Fruit fly (Drosophila melanogaster) whole organism, embryonic: Measurements from ENCODE around the gene CG11449.
A peak's percentile ranks its signal among the peaks of the same experiment; 100 is the strongest.

Experiments
- Atf-2 ChIP-seq: fragments of 200-800 bp; sonication (Bioruptor generic); optimal IDR thresholded peaks from 2 replicates; lab custom pipeline; 2016; ENCODE audit warnings: missing biosample characterization, missing genetic modification characterization
- Bgb ChIP-seq: fragments of 200-800 bp; sonication (Bioruptor generic); IDR thresholded peaks from 2 replicates; pipeline ENCODE4 v1.3.6; 2022; ENCODE audit warnings: missing biosample characterization, missing genetic modification characterization; ENCODE audit not compliant: partially characterized antibody
- CG12391 ChIP-seq: fragments of 200-800 bp; sonication (Bioruptor generic); optimal IDR thresholded peaks from 3 replicates; lab custom pipeline; 2018; ENCODE audit warnings: missing biosample characterization, mild to moderate bottlenecking, missing genetic modification characterization, moderate library complexity
- CG14014 ChIP-seq: fragments of 200-800 bp; sonication (Bioruptor generic); IDR thresholded peaks from 2 replicates; pipeline ENCODE4 v1.3.6; 2022; ENCODE audit warnings: missing biosample characterization, missing genetic modification characterization
- CG14050 ChIP-seq: fragments of 200-800 bp; sonication (Bioruptor generic); IDR thresholded peaks from 3 replicates; pipeline ENCODE4 v1.3.6; 2022; ENCODE audit warnings: missing biosample characterization, missing genetic modification characterization
- CG15269 ChIP-seq: fragments of 200-800 bp; sonication (Bioruptor generic); optimal IDR thresholded peaks from 2 replicates; lab custom pipeline; 2018; ENCODE audit warnings: missing biosample characterization, mild to moderate bottlenecking, missing genetic modification characterization, moderate library complexity
- CG18262 ChIP-seq: fragments of 200-800 bp; optimal IDR thresholded peaks from 3 replicates; lab custom pipeline; 2019; ENCODE audit warnings: missing biosample characterization, mild to moderate bottlenecking, missing genetic modification characterization, moderate library complexity
- CG2199 ChIP-seq: fragments of 200-800 bp; sonication (Bioruptor generic); IDR thresholded peaks from 3 replicates; pipeline ENCODE4 v1.3.6; 2022; ENCODE audit warnings: missing biosample characterization, missing genetic modification characterization
- CG2712 ChIP-seq: fragments of 200-800 bp; optimal IDR thresholded peaks from 3 replicates; lab custom pipeline; 2019; ENCODE audit warnings: missing biosample characterization, mild to moderate bottlenecking, missing genetic modification characterization, moderate library complexity
- CG32532 ChIP-seq: fragments of 200-800 bp; sonication (Bioruptor generic); IDR thresholded peaks from 2 replicates; pipeline ENCODE4 v1.3.6; 2022; ENCODE audit warnings: missing biosample characterization, missing genetic modification characterization
- CG34224 ChIP-seq: fragments of 200-800 bp; sonication (Bioruptor generic); IDR thresholded peaks from 3 replicates; pipeline ENCODE4 v1.3.6; 2022; ENCODE audit warnings: missing biosample characterization, missing genetic modification characterization; ENCODE audit not compliant: partially characterized antibody
- CG4404 ChIP-seq: fragments of 200-800 bp; sonication (Bioruptor generic); IDR thresholded peaks from 2 replicates; pipeline ENCODE4 v1.3.6; 2022; ENCODE audit warnings: missing biosample characterization, missing genetic modification characterization
- CG6854 ChIP-seq: fragments of 200-800 bp; sonication (Bioruptor generic); optimal IDR thresholded peaks from 3 replicates; lab custom pipeline; 2017; ENCODE audit warnings: missing biosample characterization, mild to moderate bottlenecking, missing genetic modification characterization
- CG7839 ChIP-seq: fragments of 200-800 bp; sonication (Bioruptor generic); optimal IDR thresholded peaks from 3 replicates; lab custom pipeline; 2018; ENCODE audit warnings: missing biosample characterization, mild to moderate bottlenecking, missing genetic modification characterization, moderate library complexity
- CG9932 ChIP-seq: fragments of 200-800 bp; sonication (Bioruptor generic); IDR thresholded peaks from 2 replicates; pipeline ENCODE4 v1.3.6; 2022; ENCODE audit warnings: missing biosample characterization, missing genetic modification characterization
- CrebB ChIP-seq: fragments of 200-800 bp; sonication (Bioruptor generic); optimal IDR thresholded peaks from 3 replicates; lab custom pipeline; 2018; ENCODE audit warnings: missing biosample characterization, mild to moderate bottlenecking, missing genetic modification characterization
- D19B ChIP-seq: fragments of 200-800 bp; sonication (Bioruptor generic); optimal IDR thresholded peaks from 2 replicates; lab custom pipeline; 2017; ENCODE audit warnings: missing biosample characterization, mild to moderate bottlenecking, missing genetic modification characterization
- Eip74EF ChIP-seq, 2 experiments: fragments of 200-800 bp in 1 of 2; fragments of >200 bp in 1 of 2; sonication (Bioruptor generic) in 1 of 2; optimal IDR thresholded peaks; 2 replicates each; lab custom pipeline; 2017 to 2019; ENCODE audit warnings: missing biosample characterization in 2 of 2, missing genetic modification characterization in 2 of 2, mild to moderate bottlenecking in 1 of 2, moderate library complexity in 1 of 2
- HLH4C ChIP-seq: fragments of 200-800 bp; sonication (Bioruptor generic); IDR thresholded peaks from 3 replicates; pipeline ENCODE4 v1.3.6; 2022; ENCODE audit warnings: missing biosample characterization, missing genetic modification characterization; ENCODE audit not compliant: partially characterized antibody
- Hmr ChIP-seq: fragments of 200-800 bp; sonication (Bioruptor generic); optimal IDR thresholded peaks from 3 replicates; lab custom pipeline; 2017; ENCODE audit warnings: mild to moderate bottlenecking, missing biosample characterization, missing genetic modification reagents, missing genetic modification characterization
- Hr51 ChIP-seq, 2 experiments: fragments of 200-800 bp; sonication (Bioruptor generic); optimal IDR thresholded peaks; 2 replicates in 1 of 2; 3 replicates in 1 of 2; lab custom pipeline; 2016 to 2018; ENCODE audit warnings: missing biosample characterization in 2 of 2, missing genetic modification characterization in 2 of 2, mild to moderate bottlenecking in 1 of 2, moderate library complexity in 1 of 2
- Hr78 ChIP-seq, 2 experiments: fragments of 200-800 bp in 1 of 2; fragments of >200 bp in 1 of 2; sonication (Bioruptor generic) in 1 of 2; optimal IDR thresholded peaks; 2 replicates each; lab custom pipeline; 2017 to 2019; ENCODE audit warnings: missing biosample characterization in 2 of 2, missing genetic modification characterization in 2 of 2, mild to moderate bottlenecking in 1 of 2, moderate library complexity in 1 of 2
- Hsf ChIP-seq: fragments of 200-800 bp; sonication (Bioruptor generic); optimal IDR thresholded peaks from 3 replicates; lab custom pipeline; 2016; ENCODE audit warnings: missing biosample characterization, missing genetic modification characterization
- Nf-YA ChIP-seq: fragments of 200-800 bp; sonication (Bioruptor generic); IDR thresholded peaks from 2 replicates; pipeline ENCODE4 v1.3.6; 2022; ENCODE audit warnings: missing biosample characterization, missing genetic modification characterization
- Nf-YC ChIP-seq: fragments of 200-800 bp; optimal IDR thresholded peaks from 3 replicates; lab custom pipeline; 2019; ENCODE audit warnings: missing biosample characterization, mild to moderate bottlenecking, missing genetic modification characterization, moderate library complexity
- Oli ChIP-seq: fragments of 200-800 bp; sonication (Bioruptor generic); optimal IDR thresholded peaks from 2 replicates; lab custom pipeline; 2018; ENCODE audit warnings: missing biosample characterization, mild to moderate bottlenecking, missing genetic modification characterization, moderate library complexity
- Ptx1 ChIP-seq: fragments of 200-800 bp; sonication (Bioruptor generic); IDR thresholded peaks from 2 replicates; pipeline ENCODE4 v1.3.6; 2022; ENCODE audit warnings: missing biosample characterization, missing genetic modification characterization
- Sox102F ChIP-seq: fragments of 200-800 bp; sonication (Bioruptor generic); optimal IDR thresholded peaks from 2 replicates; lab custom pipeline; 2018; ENCODE audit warnings: missing biosample characterization, mild to moderate bottlenecking, missing genetic modification characterization, moderate library complexity
- Trl ChIP-seq, 3 experiments: fragments of >200 bp in 2 of 3; fragments of 200-800 bp in 1 of 3; sonication (Bioruptor generic) in 1 of 3; optimal IDR thresholded peaks; 2 replicates in 1 of 3; 3 replicates in 2 of 3; lab custom pipeline; 2016 to 2017; ENCODE audit warnings: missing biosample characterization in 1 of 3, missing genetic modification characterization in 1 of 3
- chinmo ChIP-seq: fragments of 200-800 bp; sonication (Bioruptor generic); IDR thresholded peaks from 4 replicates; pipeline ENCODE4 v1.3.6; 2022; ENCODE audit warnings: missing biosample characterization, missing genetic modification characterization; ENCODE audit not compliant: partially characterized antibody
- cwo ChIP-seq: fragments of 200-800 bp; sonication (Bioruptor generic); optimal IDR thresholded peaks from 3 replicates; lab custom pipeline; 2017; ENCODE audit warnings: missing biosample characterization, missing genetic modification characterization, mild to moderate bottlenecking, moderate library complexity, missing genetic modification reagents
- dm ChIP-seq: fragments of 200-800 bp; sonication (Bioruptor generic); optimal IDR thresholded peaks from 3 replicates; lab custom pipeline; 2016; ENCODE audit warnings: missing biosample characterization, missing genetic modification characterization
- grau ChIP-seq: fragments of 200-800 bp; optimal IDR thresholded peaks from 3 replicates; lab custom pipeline; 2019; ENCODE audit warnings: missing biosample characterization, mild to moderate bottlenecking, missing genetic modification characterization, moderate library complexity
- grn ChIP-seq: fragments of 200-800 bp; sonication (Bioruptor generic); optimal IDR thresholded peaks from 3 replicates; lab custom pipeline; 2017; ENCODE audit warnings: missing biosample characterization, missing genetic modification characterization
- h ChIP-seq: fragments of >200 bp; optimal IDR thresholded peaks from 2 replicates; lab custom pipeline; 2017
- pho ChIP-seq: fragments of 200-800 bp; sonication (Bioruptor generic); optimal IDR thresholded peaks from 2 replicates; lab custom pipeline; 2016; ENCODE audit warnings: missing biosample characterization, missing genetic modification characterization
- phol ChIP-seq: fragments of 200-800 bp; sonication (Bioruptor generic); optimal IDR thresholded peaks from 3 replicates; lab custom pipeline; 2018; ENCODE audit warnings: missing biosample characterization, mild to moderate bottlenecking, missing genetic modification characterization, moderate library complexity
- slbo ChIP-seq: fragments of 200-800 bp; sonication (Bioruptor generic); IDR thresholded peaks from 2 replicates; pipeline ENCODE4 v1.3.6; 2022; ENCODE audit warnings: missing biosample characterization, missing genetic modification characterization
- so ChIP-seq: fragments of 200-800 bp; sonication (Bioruptor generic); IDR thresholded peaks from 3 replicates; pipeline ENCODE4 v1.3.6; 2022; ENCODE audit warnings: missing biosample characterization, missing genetic modification characterization
- sug ChIP-seq: fragments of 200-800 bp; optimal IDR thresholded peaks from 2 replicates; lab custom pipeline; 2019; ENCODE audit warnings: missing biosample characterization, mild to moderate bottlenecking, missing genetic modification characterization, moderate library complexity
- tgo ChIP-seq: fragments of 200-800 bp; sonication (Bioruptor generic); IDR thresholded peaks from 3 replicates; pipeline ENCODE4 v1.3.6; 2022; ENCODE audit warnings: missing biosample characterization, missing genetic modification characterization

Gene CG11449

dm6 chr3L:22458898-22459524 is 4.8 kb downstream of the CG11449 start (continued):
- TF ChIP-seq D19B (GFP tag; lab: Kevin White, UChicago) = no peak

dm6 chr3L:22460428-22460827 is 6.3 kb downstream of the CG11449 start:
- TF ChIP-seq CG6854 (GFP tag; lab: Kevin White, UChicago) = no peak
- TF ChIP-seq Trl (optimal IDR thresholded peaks at IDR 0.05; lab: Kevin White, UChicago) = no peak
- TF ChIP-seq Trl (GFP tag; optimal IDR thresholded peaks at IDR 0.05; lab: Kevin White, UChicago) = no peak

dm6 chr3L:22460918-22461634 is 6.9 kb downstream of the CG11449 start, which contains the start of gene laza:
Gene laza, minus strand, starts transcription at chr3L:22461131.
- TF ChIP-seq phol (peak; percentile 16), slbo (GFP tag; lab: Robert Waterston, UW) (peak; percentile 35), h (lab: Kevin White, UChicago) (no peak), Hr78 (GFP tag; optimal IDR thresholded peaks at IDR 0.05; lab: Kevin White, UChicago) (peak in 1 of 2 experiments; percentile 12), Sox102F (GFP tag; lab: Kevin White, UChicago) (peak; percentile 1), CG18262 (tag; lab: Kevin White, UChicago) (peak; percentile 26), Ptx1 (GFP tag; lab: Robert Waterston, UW) (0 out of 2 replicates have a peak, but pooled peaks have one; percentile 19), pho (GFP tag; lab: Kevin White, UChicago) (no peak), CG2199 (GFP tag; lab: Robert Waterston, UW) (peak; percentile 71; the same call in 2 of the 3 replicates), grn (GFP tag; lab: Kevin White, UChicago) (peak; percentile 17), Hsf (GFP tag; lab: Kevin White, UChicago) (no peak), HLH4C (0 out of 3 replicates have a peak, but pooled peaks have one; percentile 40), chinmo (GFP tag; lab: Robert Waterston, UW) (peak; percentile 86; the same call in 3 of the 4 replicates), CrebB (tag; lab: Kevin White, UChicago) (no peak), Bgb (GFP tag; lab: Robert Waterston, UW) (peak; percentile 36; the same call in 1 of the 2 replicates), CG14014 (GFP tag; lab: Robert Waterston, UW) (0 out of 2 replicates have a peak, but pooled peaks have one; percentile 19), so (GFP tag; lab: Robert Waterston, UW) (0 out of 3 replicates have a peak, but pooled peaks have one; percentile 9), Eip74EF (GFP tag; optimal IDR thresholded peaks at IDR 0.05; lab: Kevin White, UChicago) (no peak), CG9932 (GFP tag; lab: Robert Waterston, UW) (peak; percentile 25; the same call in 1 of the 2 replicates), Oli (tag; lab: Kevin White, UChicago) (peak; percentile 17), CG34224 (GFP tag; lab: Robert Waterston, UW) (peak; percentile 16; the same call in 1 of the 3 replicates), Trl (optimal IDR thresholded peaks at IDR 0.05; lab: Kevin White, UChicago) (peak in 1 of 2 experiments; percentile 2), Trl (GFP tag; optimal IDR thresholded peaks at IDR 0.05; lab: Kevin White, UChicago) (no peak), Nf-YC (tag; lab: Kevin White, UChicago) (peak; percentile 12), cwo (peak; percentile 20), Hmr (GFP tag; lab: Kevin White, UChicago) (peak; percentile 23), CG15269 (tag; lab: Kevin White, UChicago) (peak; percentile 44), CG4404 (0 out of 2 replicates have a peak, but pooled peaks have one; percentile 7), tgo (GFP tag; lab: Robert Waterston, UW) (peak; percentile 17; the same call in 2 of the 3 replicates), CG7839 (tag; lab: Kevin White, UChicago) (peak; percentile 29), dm (GFP tag; lab: Kevin White, UChicago) (no peak), CG2712 (tag; lab: Kevin White, UChicago) (peak; percentile 15), CG32532 (GFP tag; lab: Robert Waterston, UW) (0 out of 2 replicates have a peak, but pooled peaks have one; percentile 27), Nf-YA (GFP tag; lab: Robert Waterston, UW) (0 out of 2 replicates have a peak, but pooled peaks have one; percentile 28), CG12391 (tag; lab: Kevin White, UChicago) (peak; percentile 2), sug (peak; percentile 70), Atf-2 (GFP tag; lab: Kevin White, UChicago) (no peak), grau (tag; lab: Kevin White, UChicago) (peak; percentile 15), CG14050 (peak; percentile 65; the same call in 2 of the 3 replicates), Hr51 (GFP tag; optimal IDR thresholded peaks at IDR 0.05; lab: Kevin White, UChicago) (peak in 1 of 2 experiments; percentile 31)
